Worm (Caenorhabditis elegans) whole organism, early embryonic: ENCODE measurements around the gene ZC190.7.

ENCODE experiments used
- aly-1 ChIP-seq: sonication (generic microtip); optimal IDR thresholded peaks from 2 replicates; lab custom pipeline; 2016; ENCODE audit warnings: missing genetic modification characterization, missing compliant biosample characterization
- hmg-4 ChIP-seq: fragments of 200-800 bp; sonication (Bioruptor generic); optimal IDR thresholded peaks from 2 replicates; lab custom pipeline; 2018; ENCODE audit warnings: mild to moderate bottlenecking, missing genetic modification characterization, missing compliant biosample characterization
- pes-1 ChIP-seq: fragments of 200-800 bp; sonication (Bioruptor generic); IDR thresholded peaks from 2 replicates; pipeline ENCODE4 v1.3.6; 2022; ENCODE audit warnings: missing genetic modification reagents, missing genetic modification characterization, missing compliant biosample characterization

ce11 chrV:8641266-8641665 is 45.4 kb downstream of the ZC190.7 start, which contains the start of gene F28A12.3:
- TF ChIP-seq aly-1 (no peak), hmg-4 (GFP tag; lab: Kevin White, UChicago) (no peak), pes-1 (no peak)
